Fruit fly (Drosophila melanogaster): ENCODE results near the gene CG18809.

CG18809 gene

dm6 chrX:19704083-19704482, 40.1 kb downstream of the CG18809 start, which contains the start of the genes CG14230 and CG14232:
Gene CG14230, plus strand, starts transcription at chrX:19704176.
Gene CG14232, minus strand, starts transcription at chrX:19704259.
- no peak for TF ChIP-seq CG3163 (GFP tag; optimal IDR thresholded peaks at IDR 0.05)
- no peak for TF ChIP-seq CG31441 (GFP tag; IDR thresholded peaks at IDR 0.05)
- peak; percentile 2 for TF ChIP-seq Lhr (GFP tag; optimal IDR thresholded peaks at IDR 0.05)
- no peak for TF ChIP-seq CG9727 (GFP tag; optimal IDR thresholded peaks at IDR 0.05)
- peak; percentile 24 for TF ChIP-seq phol (tag; optimal IDR thresholded peaks at IDR 0.05)
- TF ChIP-seq CG33213 (GFP tag; optimal IDR thresholded peaks at IDR 0.05), result peak; percentile 16
- TF ChIP-seq CHES-1-like (GFP tag; optimal IDR thresholded peaks at IDR 0.05), result peak; percentile 62
- peak; percentile 70 for TF ChIP-seq pzg (GFP tag; optimal IDR thresholded peaks at IDR 0.05)
- peak; percentile 6 for TF ChIP-seq zfh2 (GFP tag; optimal IDR thresholded peaks at IDR 0.05)
- TF ChIP-seq E2f1 (GFP tag; IDR thresholded peaks at IDR 0.05), result no peak
- 0 out of 4 replicates have a peak, but pooled peaks have one; percentile 42 for TF ChIP-seq Dll (GFP tag; IDR thresholded peaks at IDR 0.05; ENCODE audit: partially characterized antibody)
- peak; percentile 9 for TF ChIP-seq CG10979 (tag; optimal IDR thresholded peaks at IDR 0.05)
- TF ChIP-seq MESR4 (GFP tag; optimal IDR thresholded peaks at IDR 0.05), result peak; percentile 73
- peak; percentile 42 for TF ChIP-seq BEAF-32 (GFP tag; optimal IDR thresholded peaks at IDR 0.05)
- TF ChIP-seq eve (GFP tag; optimal IDR thresholded peaks at IDR 0.05), result no peak
- TF ChIP-seq HmgZ (tag; optimal IDR thresholded peaks at IDR 0.05), result peak; percentile 17
- TF ChIP-seq hbn (GFP tag; IDR thresholded peaks at IDR 0.05; ENCODE audit: partially characterized antibody), result peak; percentile 30; the same call in 1 of the 2 replicates
- TF ChIP-seq fd102C (GFP tag; optimal IDR thresholded peaks at IDR 0.05), result no peak
- no peak for TF ChIP-seq CG8089 (GFP tag; optimal IDR thresholded peaks at IDR 0.05)
- peak; percentile 84 for TF ChIP-seq dm (GFP tag; optimal IDR thresholded peaks at IDR 0.05)
- peak; percentile 66 for TF ChIP-seq sens (GFP tag)
- TF ChIP-seq Ets65A (GFP tag), result peak; percentile 90
- no peak for TF ChIP-seq gcm2 (GFP tag; optimal IDR thresholded peaks at IDR 0.05)
- no peak for TF ChIP-seq CG12071 (GFP tag; optimal IDR thresholded peaks at IDR 0.05)
- peak; percentile 26 for TF ChIP-seq ewg (GFP tag; optimal IDR thresholded peaks at IDR 0.05)
- peak; percentile 1 for TF ChIP-seq CG8290 (GFP tag; optimal IDR thresholded peaks at IDR 0.05)
- no peak for TF ChIP-seq CG8290 (tag; optimal IDR thresholded peaks at IDR 0.05)
- TF ChIP-seq CG4820 (GFP tag; optimal IDR thresholded peaks at IDR 0.05), result no peak
- peak; percentile 42 for TF ChIP-seq CG2120 (GFP tag; optimal IDR thresholded peaks at IDR 0.05)
- no peak for TF ChIP-seq CG6175 (GFP tag; IDR thresholded peaks at IDR 0.05)
- TF ChIP-seq Abd-B (GFP tag; optimal IDR thresholded peaks at IDR 0.05), result peak; percentile 61
- TF ChIP-seq CG16863 (GFP tag; optimal IDR thresholded peaks at IDR 0.05), result no peak
- peak; percentile 21 for TF ChIP-seq CG18764 (GFP tag; optimal IDR thresholded peaks at IDR 0.05)
- TF ChIP-seq CG1647 (GFP tag; optimal IDR thresholded peaks at IDR 0.05), result no peak
- TF ChIP-seq grau (tag; optimal IDR thresholded peaks at IDR 0.05), result peak; percentile 17
- 0 out of 3 replicates have a peak, but pooled peaks have one; percentile 39 for TF ChIP-seq knrl (GFP tag; IDR thresholded peaks at IDR 0.05; ENCODE audit: partially characterized antibody)
- TF ChIP-seq unc-4 (GFP tag; IDR thresholded peaks at IDR 0.05; ENCODE audit: partially characterized antibody), result 0 out of 2 replicates have a peak, but pooled peaks have one; percentile 15
- TF ChIP-seq CG12659 (GFP tag; optimal IDR thresholded peaks at IDR 0.05), result peak; percentile 51
- TF ChIP-seq CG2116 (GFP tag; optimal IDR thresholded peaks at IDR 0.05), result peak; percentile 56
- TF ChIP-seq E2f2 (GFP tag; IDR thresholded peaks at IDR 0.05), result peak; percentile 51
- TF ChIP-seq CG10431 (GFP tag; optimal IDR thresholded peaks at IDR 0.05), result no peak
- TF ChIP-seq CG1603 (tag; optimal IDR thresholded peaks at IDR 0.05), result peak; percentile 71
- TF ChIP-seq CG8765 (GFP tag; IDR thresholded peaks at IDR 0.05), result 0 out of 2 replicates have a peak, but pooled peaks have one; percentile 17
- TF ChIP-seq CG9797 (GFP tag; optimal IDR thresholded peaks at IDR 0.05), result peak; percentile 81
- no peak for TF ChIP-seq CG6791 (GFP tag; IDR thresholded peaks at IDR 0.05; ENCODE audit: partially characterized antibody)
- peak; percentile 47 for TF ChIP-seq trem (tag; optimal IDR thresholded peaks at IDR 0.05)
- 0 out of 2 replicates have a peak, but pooled peaks have one; percentile 33 for TF ChIP-seq Scr (GFP tag; IDR thresholded peaks at IDR 0.05; ENCODE audit: partially characterized antibody)
- no peak for TF ChIP-seq CG10959 (GFP tag; IDR thresholded peaks at IDR 0.05)
- peak; percentile 47 for TF ChIP-seq Elba2 (GFP tag; optimal IDR thresholded peaks at IDR 0.05)
- peak in 1 of 2 experiments; percentile 28 for TF ChIP-seq Pdp1 (GFP tag; optimal IDR thresholded peaks at IDR 0.05)

All from whole organism, embryonic.